Worm (Caenorhabditis elegans) whole organism, early embryonic: ENCODE data around the gene apy-1.

ENCODE experiments used
- F13C5.2 ChIP-seq: sonication (generic microtip); optimal IDR thresholded peaks from 2 replicates; lab custom pipeline; 2017; ENCODE audit warnings: mild to moderate bottlenecking, missing genetic modification characterization, inconsistent platforms, missing compliant biosample characterization
- aly-1 ChIP-seq: sonication (generic microtip); optimal IDR thresholded peaks from 2 replicates; lab custom pipeline; 2016; ENCODE audit warnings: missing genetic modification characterization, missing compliant biosample characterization
- ama-1 ChIP-seq: fragments of 150-350 bp; optimal IDR thresholded peaks from 2 replicates; lab custom pipeline; 2014
- ceh-13 ChIP-seq: fragments of 200-800 bp; sonication (Bioruptor generic); optimal IDR thresholded peaks from 2 replicates; lab custom pipeline; 2018; ENCODE audit warnings: mild to moderate bottlenecking, missing genetic modification characterization, missing compliant biosample characterization
- ceh-36 ChIP-seq: sonication (generic microtip); optimal IDR thresholded peaks from 2 replicates; lab custom pipeline; 2016; ENCODE audit warnings: missing genetic modification characterization, inconsistent platforms, missing compliant biosample characterization
- flt-1 ChIP-seq: fragments of 200-800 bp; sonication (Bioruptor generic); IDR thresholded peaks from 2 replicates; pipeline ENCODE4 v1.3.6; 2022; ENCODE audit warnings: missing genetic modification characterization, missing compliant biosample characterization
- hmbx-1 ChIP-seq: sonication (generic microtip); optimal IDR thresholded peaks from 2 replicates; lab custom pipeline; 2016; ENCODE audit warnings: mild to moderate bottlenecking, missing genetic modification characterization, missing compliant biosample characterization
- hmg-4 ChIP-seq: fragments of 200-800 bp; sonication (Bioruptor generic); optimal IDR thresholded peaks from 2 replicates; lab custom pipeline; 2018; ENCODE audit warnings: mild to moderate bottlenecking, missing genetic modification characterization, missing compliant biosample characterization
- hnd-1 ChIP-seq: sonication (generic microtip); optimal IDR thresholded peaks from 2 replicates; lab custom pipeline; 2016; ENCODE audit warnings: missing genetic modification characterization, missing compliant biosample characterization
- pes-1 ChIP-seq: fragments of 200-800 bp; sonication (Bioruptor generic); IDR thresholded peaks from 2 replicates; pipeline ENCODE4 v1.3.6; 2022; ENCODE audit warnings: missing genetic modification reagents, missing genetic modification characterization, missing compliant biosample characterization
- scrt-1 ChIP-seq: fragments of 200-800 bp; sonication (Bioruptor generic); IDR thresholded peaks from 2 replicates; pipeline ENCODE4 v1.3.6; 2022; ENCODE audit warnings: missing genetic modification characterization, missing compliant biosample characterization
- sea-1 ChIP-seq: fragments of 200-800 bp; sonication (Bioruptor generic); conservative IDR thresholded peaks from 2 replicates; pipeline ENCODE4 v1.3.6; 2022; ENCODE audit warnings: missing genetic modification characterization, missing compliant biosample characterization
- tbx-37 ChIP-seq: fragments of 200-800 bp; sonication (Bioruptor generic); conservative IDR thresholded peaks from 2 replicates; pipeline ENCODE4 v1.3.6; 2022; ENCODE audit warnings: missing genetic modification reagents, missing genetic modification characterization, missing compliant biosample characterization

ce11 chrX:7593931-7594544 lies 24.5 kb upstream of the apy-1 start:
- no peak for TF ChIP-seq ama-1 (lab: Kevin White, UChicago)
- TF ChIP-seq tbx-37 (GFP tag; lab: Robert Waterston, UW), result no peak
- TF ChIP-seq ceh-36 (tag; lab: Kevin White, UChicago), result no peak
- no peak for TF ChIP-seq flt-1 (GFP tag; lab: Robert Waterston, UW)
- no peak for TF ChIP-seq sea-1 (GFP tag; lab: Robert Waterston, UW)
- no peak for TF ChIP-seq hmg-4 (GFP tag; lab: Kevin White, UChicago)
- no peak for TF ChIP-seq hmbx-1 (tag; lab: Kevin White, UChicago)
- no peak for TF ChIP-seq hnd-1 (tag; lab: Kevin White, UChicago)
- TF ChIP-seq aly-1 (tag; lab: Kevin White, UChicago), result no peak
- TF ChIP-seq scrt-1 (GFP tag; lab: Robert Waterston, UW), result no peak
- no peak for TF ChIP-seq pes-1 (GFP tag; lab: Robert Waterston, UW)
- TF ChIP-seq ceh-13 (GFP tag; lab: Kevin White, UChicago), result no peak
- no peak for TF ChIP-seq F13C5.2 (tag; lab: Kevin White, UChicago)
